Worm (Caenorhabditis elegans) whole organism, L3 larva: Measurements from ENCODE around the gene dhc-4.

ENCODE experiments used
- R02D3.7 ChIP-seq: fragments of 150-350 bp; optimal IDR thresholded peaks from 2 replicates; lab custom pipeline; 2014; ENCODE audit warnings: missing biosample characterization, missing genetic modification characterization
- ZK546.5 ChIP-seq: sonication (generic microtip); optimal IDR thresholded peaks from 2 replicates; lab custom pipeline; 2017; ENCODE audit warnings: missing biosample characterization, missing genetic modification characterization
- aly-2 ChIP-seq: fragments of 150-350 bp; optimal IDR thresholded peaks from 2 replicates; lab custom pipeline; 2014; ENCODE audit warnings: missing biosample characterization, missing genetic modification characterization
- ama-1 ChIP-seq: fragments of 150-350 bp; optimal IDR thresholded peaks from 2 replicates; lab custom pipeline; 2018
- ceh-28 ChIP-seq: fragments of 150-350 bp; optimal IDR thresholded peaks from 2 replicates; lab custom pipeline; 2014; ENCODE audit warnings: missing biosample characterization, missing genetic modification reagents, missing genetic modification characterization
- daf-12 ChIP-seq: fragments of 150-350 bp; optimal IDR thresholded peaks from 2 replicates; lab custom pipeline; 2014; ENCODE audit warnings: missing biosample characterization, missing genetic modification reagents, missing genetic modification characterization
- egl-5 ChIP-seq: fragments of 150-350 bp; optimal IDR thresholded peaks from 2 replicates; lab custom pipeline; 2017; ENCODE audit warnings: missing biosample characterization, missing genetic modification reagents, missing genetic modification characterization, inconsistent platforms
- elt-1 ChIP-seq: fragments of 150-350 bp; optimal IDR thresholded peaks from 2 replicates; lab custom pipeline; 2014; ENCODE audit warnings: missing biosample characterization, missing genetic modification characterization
- elt-2 ChIP-seq: sonication (generic microtip); optimal IDR thresholded peaks from 2 replicates; lab custom pipeline; 2016; ENCODE audit warnings: missing genetic modification reagents, mild to moderate bottlenecking, missing genetic modification characterization, missing compliant biosample characterization
- fkh-2 ChIP-seq: fragments of 150-350 bp; optimal IDR thresholded peaks from 2 replicates; lab custom pipeline; 2014; ENCODE audit warnings: missing biosample characterization, missing genetic modification reagents, missing genetic modification characterization
- fos-1 ChIP-seq: fragments of 150-350 bp; optimal IDR thresholded peaks from 2 replicates; lab custom pipeline; 2014; ENCODE audit warnings: missing biosample characterization, missing genetic modification characterization
- hmg-11 ChIP-seq: sonication (generic microtip); optimal IDR thresholded peaks from 2 replicates; lab custom pipeline; 2016; ENCODE audit warnings: missing genetic modification characterization, missing compliant biosample characterization
- jun-1 ChIP-seq: fragments of 150-350 bp; optimal IDR thresholded peaks from 2 replicates; lab custom pipeline; 2014; ENCODE audit warnings: missing biosample characterization, missing genetic modification reagents, missing genetic modification characterization
- lin-15B ChIP-seq: fragments of 150-350 bp; optimal IDR thresholded peaks from 2 replicates; lab custom pipeline; 2014; ENCODE audit warnings: missing biosample characterization, missing genetic modification characterization
- lin-39 ChIP-seq: fragments of 150-350 bp; optimal IDR thresholded peaks from 2 replicates; lab custom pipeline; 2018; ENCODE audit warnings: missing biosample characterization, missing genetic modification reagents, missing genetic modification characterization
- lsy-12 ChIP-seq: sonication (generic microtip); optimal IDR thresholded peaks from 2 replicates; lab custom pipeline; 2016; ENCODE audit warnings: mild to moderate bottlenecking, missing genetic modification characterization, missing compliant biosample characterization
- mdl-1 ChIP-seq: fragments of 150-350 bp; optimal IDR thresholded peaks from 2 replicates; lab custom pipeline; 2014; ENCODE audit warnings: missing biosample characterization, missing genetic modification characterization
- mml-1 ChIP-seq: fragments of 150-350 bp; sonication (generic microtip); optimal IDR thresholded peaks from 3 replicates; lab custom pipeline; 2014; ENCODE audit warnings: missing biosample characterization, missing genetic modification characterization
- nfya-1 ChIP-seq: sonication (generic microtip); optimal IDR thresholded peaks from 2 replicates; lab custom pipeline; 2017; ENCODE audit warnings: missing genetic modification characterization, mild to moderate bottlenecking, missing compliant biosample characterization, antibody characterized with exemption, moderate library complexity; ENCODE audit not compliant: insufficient read depth
- nhr-11 ChIP-seq: fragments of 150-350 bp; optimal IDR thresholded peaks from 2 replicates; lab custom pipeline; 2014; ENCODE audit warnings: missing biosample characterization, missing genetic modification characterization
- nhr-12 ChIP-seq: fragments of 150-350 bp; optimal IDR thresholded peaks from 2 replicates; lab custom pipeline; 2014; ENCODE audit warnings: missing biosample characterization, missing genetic modification characterization
- nhr-25 ChIP-seq: sonication (generic microtip); optimal IDR thresholded peaks from 2 replicates; lab custom pipeline; 2017; ENCODE audit warnings: missing biosample characterization, missing genetic modification characterization
- nhr-28 ChIP-seq: fragments of 150-350 bp; optimal IDR thresholded peaks from 2 replicates; lab custom pipeline; 2014; ENCODE audit warnings: missing biosample characterization, missing genetic modification characterization
- nhr-67 ChIP-seq: fragments of 150-350 bp; optimal IDR thresholded peaks from 2 replicates; lab custom pipeline; 2014; ENCODE audit warnings: missing biosample characterization, missing genetic modification characterization
- nhr-76 ChIP-seq: fragments of 150-350 bp; sonication (generic microtip); optimal IDR thresholded peaks from 5 replicates; lab custom pipeline; 2014; ENCODE audit warnings: missing biosample characterization, missing genetic modification characterization
- nhr-77 ChIP-seq: fragments of 150-350 bp; optimal IDR thresholded peaks from 2 replicates; lab custom pipeline; 2014; ENCODE audit warnings: missing biosample characterization, missing genetic modification characterization
- pha-4 ChIP-seq: fragments of 150-350 bp; optimal IDR thresholded peaks from 2 replicates; lab custom pipeline; 2014; ENCODE audit warnings: missing biosample characterization, missing genetic modification reagents, missing genetic modification characterization
- pqm-1 ChIP-seq: fragments of 150-350 bp; optimal IDR thresholded peaks from 2 replicates; lab custom pipeline; 2017; ENCODE audit warnings: missing biosample characterization, missing genetic modification characterization, inconsistent platforms
- sea-2 ChIP-seq: fragments of 150-350 bp; sonication (generic microtip); optimal IDR thresholded peaks from 4 replicates; lab custom pipeline; 2014; ENCODE audit warnings: missing biosample characterization, missing genetic modification reagents, missing genetic modification characterization
- skn-1 ChIP-seq: fragments of 150-350 bp; optimal IDR thresholded peaks from 2 replicates; lab custom pipeline; 2014; ENCODE audit warnings: missing biosample characterization, missing genetic modification characterization
- snpc-4 ChIP-seq: fragments of 150-350 bp; optimal IDR thresholded peaks from 2 replicates; lab custom pipeline; 2014; ENCODE audit warnings: missing biosample characterization, missing genetic modification characterization
- tbx-2 ChIP-seq: sonication (generic microtip); optimal IDR thresholded peaks from 2 replicates; lab custom pipeline; 2016; ENCODE audit warnings: mild to moderate bottlenecking, missing genetic modification characterization, missing compliant biosample characterization
- unc-39 ChIP-seq: sonication (generic microtip); optimal IDR thresholded peaks from 4 replicates; lab custom pipeline; 2017; ENCODE audit warnings: missing biosample characterization, missing genetic modification characterization
- unc-62 ChIP-seq: fragments of 150-350 bp; sonication (generic microtip); optimal IDR thresholded peaks from 4 replicates; lab custom pipeline; 2014; ENCODE audit warnings: missing biosample characterization, missing genetic modification reagents, missing genetic modification characterization
- zag-1 ChIP-seq: fragments of 150-350 bp; optimal IDR thresholded peaks from 2 replicates; lab custom pipeline; 2014; ENCODE audit warnings: missing biosample characterization, missing genetic modification characterization
- ztf-11 ChIP-seq: fragments of 150-350 bp; optimal IDR thresholded peaks from 2 replicates; lab custom pipeline; 2014; ENCODE audit warnings: missing biosample characterization, missing genetic modification characterization
- ztf-4 ChIP-seq: fragments of 150-350 bp; optimal IDR thresholded peaks from 2 replicates; lab custom pipeline; 2014; ENCODE audit warnings: missing biosample characterization, missing genetic modification characterization

dhc-4 gene

DNA sequence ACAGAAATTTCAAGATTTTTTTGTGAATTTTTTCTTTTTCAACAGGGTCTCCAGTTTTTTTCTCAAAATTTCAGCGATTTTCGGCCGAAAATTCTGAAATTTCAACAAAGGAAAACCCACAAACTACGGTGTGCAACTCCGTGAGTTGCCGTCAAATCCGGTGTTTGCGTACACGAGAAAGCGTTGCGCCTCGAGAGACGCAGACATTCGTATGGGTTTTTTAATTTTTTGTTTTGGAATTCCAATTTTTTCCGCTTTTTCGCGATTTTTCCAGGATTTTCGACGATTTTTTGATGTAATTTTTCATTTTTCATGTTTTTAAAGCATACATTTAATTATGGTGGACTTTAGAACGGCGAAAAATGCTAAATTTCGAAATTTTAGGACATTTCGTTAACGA is 66.4 kb downstream of the dhc-4 start (continued):
- TF ChIP-seq jun-1 (tag; lab: Kevin White, UChicago), result peak; percentile 11
- TF ChIP-seq zag-1 (tag; lab: Kevin White, UChicago), result no peak
- TF ChIP-seq ama-1 (lab: Kevin White, UChicago), result no peak
- no peak for TF ChIP-seq ztf-11 (tag; lab: Kevin White, UChicago)
- no peak for TF ChIP-seq elt-1 (tag; lab: Kevin White, UChicago)
- TF ChIP-seq ceh-28 (tag; lab: Kevin White, UChicago), result peak; percentile 25
- peak; percentile 16 for TF ChIP-seq pqm-1
- TF ChIP-seq ztf-4 (tag; lab: Kevin White, UChicago), result no peak
- TF ChIP-seq unc-62 (GFP tag; lab: Kevin White, UChicago), result no peak
- TF ChIP-seq lin-15B (tag; lab: Kevin White, UChicago), result peak; percentile 75
- no peak for TF ChIP-seq mml-1 (tag; lab: Kevin White, UChicago)
- TF ChIP-seq R02D3.7, result peak; percentile 53
- TF ChIP-seq pha-4, result peak; percentile 79
- TF ChIP-seq daf-12 (tag; lab: Kevin White, UChicago), result no peak

DNA sequence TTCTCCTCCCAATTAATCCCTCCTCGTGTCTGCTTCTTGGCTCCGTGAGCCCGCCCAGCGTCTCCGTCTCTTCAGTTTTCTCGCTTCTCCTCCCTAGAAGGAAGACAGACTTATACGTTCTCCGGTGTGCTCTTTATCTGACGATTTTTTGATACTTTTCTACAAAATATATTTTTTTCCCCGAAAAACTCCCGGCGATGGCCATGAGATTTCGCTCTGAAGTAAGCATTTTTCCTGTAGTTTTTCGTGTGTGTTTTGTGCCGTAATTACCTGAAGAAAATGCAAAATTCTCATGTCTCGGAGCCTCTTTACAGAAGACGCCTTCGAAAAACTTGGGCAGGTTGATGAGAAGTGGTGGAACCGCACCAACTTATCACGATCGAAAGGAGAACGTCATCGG is 66.9 kb downstream of the dhc-4 start, which contains the start of gene spat-2:
Gene spat-2, plus strand, starts transcription at position 301 of the 400 bp plus-strand sequence.
- TF ChIP-seq unc-62 (GFP tag; lab: Kevin White, UChicago) (no peak), nhr-12 (no peak), snpc-4 (tag; lab: Kevin White, UChicago) (no peak), nhr-25 (tag; lab: Kevin White, UChicago) (no peak), egl-5 (tag; lab: Kevin White, UChicago) (no peak), unc-39 (tag; lab: Kevin White, UChicago) (no peak), nhr-77 (tag; lab: Kevin White, UChicago) (no peak), sea-2 (GFP tag; lab: Kevin White, UChicago) (no peak), nfya-1 (no peak), lin-15B (tag; lab: Kevin White, UChicago) (no peak), nhr-76 (tag; lab: Kevin White, UChicago) (no peak), nhr-67 (tag; lab: Kevin White, UChicago) (no peak), nhr-11 (tag; lab: Kevin White, UChicago) (no peak), elt-1 (tag; lab: Kevin White, UChicago) (no peak), lsy-12 (tag; lab: Kevin White, UChicago) (no peak), elt-2 (tag; lab: Kevin White, UChicago) (no peak), fkh-2 (no peak), lin-39 (tag; lab: Kevin White, UChicago) (no peak), R02D3.7 (no peak), nhr-28 (tag; lab: Kevin White, UChicago) (no peak)

DNA sequence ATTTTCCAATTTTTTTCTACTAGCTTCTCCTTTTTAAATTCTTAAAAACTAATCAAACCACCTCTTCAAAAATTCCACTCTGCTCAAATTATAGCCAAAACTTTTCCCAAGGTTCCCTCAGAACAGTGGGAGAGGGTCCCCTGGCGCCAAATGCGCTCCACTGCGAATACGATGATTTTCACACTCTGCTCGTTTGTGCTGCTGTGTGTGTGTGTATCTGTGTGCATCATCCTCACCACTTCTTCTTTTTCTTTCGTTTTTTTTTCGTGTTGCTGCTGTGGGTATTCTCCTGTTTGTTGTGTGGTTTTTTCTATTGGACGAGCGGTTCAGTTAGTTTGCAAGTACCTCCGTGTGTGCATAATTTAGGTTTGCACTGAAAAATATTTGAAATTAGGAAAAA is 69.5 kb downstream of the dhc-4 start:
- no peak for TF ChIP-seq fkh-2
- TF ChIP-seq lin-39 (tag; lab: Kevin White, UChicago), result peak; percentile 88
- TF ChIP-seq lin-15B (tag; lab: Kevin White, UChicago), result peak; percentile 86
- TF ChIP-seq nhr-67 (tag; lab: Kevin White, UChicago), result no peak
- TF ChIP-seq hmg-11, result peak; percentile 19
- no peak for TF ChIP-seq ztf-11 (tag; lab: Kevin White, UChicago)
- no peak for TF ChIP-seq ZK546.5 (tag; lab: Kevin White, UChicago)
- peak; percentile 72 for TF ChIP-seq nfya-1
- TF ChIP-seq fos-1 (tag; lab: Kevin White, UChicago), result no peak
- no peak for TF ChIP-seq aly-2
- no peak for TF ChIP-seq mdl-1 (tag; lab: Kevin White, UChicago)
- no peak for TF ChIP-seq unc-39 (tag; lab: Kevin White, UChicago)
- TF ChIP-seq R02D3.7, result no peak
- TF ChIP-seq nhr-25 (tag; lab: Kevin White, UChicago), result no peak
- peak; percentile 88 for TF ChIP-seq skn-1 (tag; lab: Kevin White, UChicago)
- no peak for TF ChIP-seq tbx-2 (tag; lab: Kevin White, UChicago)

DNA sequence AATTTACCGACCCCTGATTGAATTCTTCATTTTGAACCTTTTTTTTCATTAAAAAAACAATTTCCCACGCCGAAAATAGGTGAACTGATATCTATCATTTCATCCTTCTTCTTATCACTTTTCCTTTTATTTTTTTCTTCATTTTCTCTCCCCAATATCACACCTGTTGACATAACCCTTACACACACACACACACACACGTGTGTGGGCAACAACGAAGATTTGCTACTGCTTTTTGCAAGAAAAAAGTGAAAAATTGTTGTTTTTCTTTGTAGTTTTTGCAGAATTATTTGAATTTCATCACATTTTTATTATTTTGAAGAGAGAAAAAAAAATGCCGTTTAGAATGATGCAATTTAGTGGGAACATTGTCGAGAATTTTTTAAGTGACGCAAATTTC is 70.9 kb downstream of the dhc-4 start:
- TF ChIP-seq ama-1 (lab: Kevin White, UChicago) (no peak), elt-2 (tag; lab: Kevin White, UChicago) (peak; percentile 17), pha-4 (peak; percentile 43), aly-2 (no peak)
